Worm (Caenorhabditis elegans): Measurements from ENCODE around the gene Y43F8C.23.
A peak's percentile ranks its signal among the peaks of the same experiment; 100 is the strongest.
"Not testable (repeated sequence)": the region's sequence is repeated elsewhere in the genome, so short reads cannot be mapped to it uniquely, and the experiment has no call there.

The Y43F8C.23 gene

ce11 chrV:19711646-19712045, at the start of gene Y43F8C.23:
TSS of gene Y43F8C.23 (minus strand) at chrV:19711746.
- not testable (repeated sequence) for TF ChIP-seq nhr-25, gmeb-1, aly-2 (tag; optimal IDR thresholded peaks at IDR 0.05)

- no peak for TF ChIP-seq ztf-11 (tag; optimal IDR thresholded peaks at IDR 0.05)
- no peak for TF ChIP-seq sma-9 (GFP tag; optimal IDR thresholded peaks at IDR 0.05)
- TF ChIP-seq sma-9 (tag; optimal IDR thresholded peaks at IDR 0.05): no peak
- TF ChIP-seq unc-39 (tag; optimal IDR thresholded peaks at IDR 0.05): no peak
- no peak for TF ChIP-seq peb-1 (tag; optimal IDR thresholded peaks at IDR 0.05)
- no peak for TF ChIP-seq unc-62 (GFP tag; optimal IDR thresholded peaks at IDR 0.05)
- no peak for TF ChIP-seq nhr-237 (tag; optimal IDR thresholded peaks at IDR 0.05)
- no peak for TF ChIP-seq alr-1 (tag; optimal IDR thresholded peaks at IDR 0.05)
- TF ChIP-seq mbf-1 (tag; optimal IDR thresholded peaks at IDR 0.05): no peak
- no peak for TF ChIP-seq nhr-11 (tag; optimal IDR thresholded peaks at IDR 0.05)
- TF ChIP-seq snpc-4 (tag; optimal IDR thresholded peaks at IDR 0.05): no peak
- no peak for TF ChIP-seq sem-4 (tag; optimal IDR thresholded peaks at IDR 0.05)
- no peak for TF ChIP-seq ama-1 (optimal IDR thresholded peaks at IDR 0.05)
- no peak for TF ChIP-seq unc-55 (GFP tag; optimal IDR thresholded peaks at IDR 0.05)
- no peak for TF ChIP-seq F13H6.1 (tag; optimal IDR thresholded peaks at IDR 0.05)
These were observed 49.2 kb upstream of the Y43F8C.23 start, which contains the start of gene M162.5 for ce11 chrV:19760751-19761150. TSS of gene M162.5 (plus strand) at chrV:19761051.

DNA sequence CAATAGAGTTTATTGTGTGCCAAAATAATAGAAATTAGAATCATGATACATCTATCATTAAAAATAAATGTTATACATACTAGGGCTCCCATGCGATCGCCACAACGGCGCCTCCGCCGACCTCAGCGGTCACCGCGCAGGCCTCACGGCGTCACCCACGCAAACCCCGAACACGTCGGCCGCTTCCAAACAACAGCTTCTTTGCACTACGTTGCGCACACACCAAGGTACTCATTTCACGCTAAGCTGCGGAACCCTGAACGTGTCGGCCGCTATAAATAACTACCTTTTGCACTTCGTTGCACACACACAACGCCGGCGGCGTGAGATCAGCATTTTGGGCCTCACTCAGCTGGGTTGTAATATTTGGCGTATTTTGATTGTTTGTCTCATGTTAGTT, 47.7 kb upstream of the Y43F8C.23 start:
- TF ChIP-seq zag-1 (tag; optimal IDR thresholded peaks at IDR 0.05) (no peak), R02D3.7 (tag; optimal IDR thresholded peaks at IDR 0.05) (no peak), C34F6.9 (tag; optimal IDR thresholded peaks at IDR 0.05) (no peak), alr-1 (tag; optimal IDR thresholded peaks at IDR 0.05) (no peak), blmp-1 (tag; optimal IDR thresholded peaks at IDR 0.05; ENCODE audit: insufficient read depth) (no peak), crh-2 (tag; optimal IDR thresholded peaks at IDR 0.05) (no peak), ztf-4 (tag; optimal IDR thresholded peaks at IDR 0.05) (no peak), fos-1 (tag; optimal IDR thresholded peaks at IDR 0.05) (no peak), ztf-1 (GFP tag; conservative IDR thresholded peaks at IDR 0.05) (no peak), ZK546.5 (tag; optimal IDR thresholded peaks at IDR 0.05) (no peak), lin-13 (GFP tag; optimal IDR thresholded peaks at IDR 0.05) (no peak), mab-5 (tag; optimal IDR thresholded peaks at IDR 0.05) (no peak), peb-1 (tag; optimal IDR thresholded peaks at IDR 0.05) (no peak)

ce11 chrV:19756253-19756652, 44.7 kb upstream of the Y43F8C.23 start, which contains the start of gene W04E12.9:
TSS of gene W04E12.9 (plus strand) at chrV:19756553.
- TF ChIP-seq aly-2 (tag; optimal IDR thresholded peaks at IDR 0.05) (no peak), C34F6.9 (tag; optimal IDR thresholded peaks at IDR 0.05) (no peak), nhr-23 (tag; optimal IDR thresholded peaks at IDR 0.05) (no peak), zag-1 (tag; optimal IDR thresholded peaks at IDR 0.05) (no peak), F13H6.1 (tag; optimal IDR thresholded peaks at IDR 0.05) (no peak), unc-55 (GFP tag; optimal IDR thresholded peaks at IDR 0.05) (no peak), mab-5 (tag; optimal IDR thresholded peaks at IDR 0.05) (no peak), R02D3.7 (tag; optimal IDR thresholded peaks at IDR 0.05) (no peak), nhr-12 (tag; optimal IDR thresholded peaks at IDR 0.05) (no peak), nhr-6 (tag; optimal IDR thresholded peaks at IDR 0.05) (no peak), ztf-1 (GFP tag; conservative IDR thresholded peaks at IDR 0.05) (no peak), unc-62 (GFP tag; optimal IDR thresholded peaks at IDR 0.05) (no peak)

ce11 chrV:19755260-19755659, 43.7 kb upstream of the Y43F8C.23 start, which contains the start of gene clec-50:
TSS of gene clec-50 (minus strand) at chrV:19755368.
- TF ChIP-seq crh-2 (tag; optimal IDR thresholded peaks at IDR 0.05) (peak; percentile 10), fos-1 (tag; optimal IDR thresholded peaks at IDR 0.05) (peak; percentile 90), gmeb-1 (tag; optimal IDR thresholded peaks at IDR 0.05) (peak; percentile 13), lin-11 (tag; optimal IDR thresholded peaks at IDR 0.05) (no peak), aly-2 (tag; optimal IDR thresholded peaks at IDR 0.05) (no peak), sma-9 (GFP tag; optimal IDR thresholded peaks at IDR 0.05) (peak; percentile 61), sma-9 (tag; optimal IDR thresholded peaks at IDR 0.05) (no peak), ZK546.5 (tag; optimal IDR thresholded peaks at IDR 0.05) (no peak)

ce11 chrV:19754331-19754730, 42.8 kb upstream of the Y43F8C.23 start:
- TF ChIP-seq C34F6.9 (tag; optimal IDR thresholded peaks at IDR 0.05) (no peak), lsy-2 (tag; optimal IDR thresholded peaks at IDR 0.05) (no peak), ZK546.5 (tag; optimal IDR thresholded peaks at IDR 0.05) (no peak), sma-9 (GFP tag; optimal IDR thresholded peaks at IDR 0.05) (no peak), sma-9 (tag; optimal IDR thresholded peaks at IDR 0.05) (no peak), dmd-4 (tag; optimal IDR thresholded peaks at IDR 0.05) (no peak), alr-1 (tag; optimal IDR thresholded peaks at IDR 0.05) (no peak), nhr-23 (tag; optimal IDR thresholded peaks at IDR 0.05) (no peak), mab-5 (tag; optimal IDR thresholded peaks at IDR 0.05) (no peak), crh-2 (tag; optimal IDR thresholded peaks at IDR 0.05) (no peak)

All from whole organism, L2 larva.